Worm (Caenorhabditis elegans) whole organism, L4/young adult: ENCODE data around the gene F49E11.7.

Experiments used
- W03F9.2 ChIP-seq: fragments of 150-350 bp; optimal IDR thresholded peaks from 2 replicates; lab custom pipeline; 2014; ENCODE audit warnings: missing biosample characterization, missing genetic modification characterization
- dao-5 ChIP-seq: sonication (generic microtip); optimal IDR thresholded peaks from 2 replicates; lab custom pipeline; 2016; ENCODE audit warnings: missing genotype, missing genetic modification characterization, moderate library complexity, missing compliant biosample characterization
- him-1 ChIP-seq: sonication (generic microtip); optimal IDR thresholded peaks from 2 replicates; lab custom pipeline; 2016; ENCODE audit warnings: missing genotype, missing genetic modification reagents, missing genetic modification characterization, missing compliant biosample characterization

F49E11.7 gene

DNA sequence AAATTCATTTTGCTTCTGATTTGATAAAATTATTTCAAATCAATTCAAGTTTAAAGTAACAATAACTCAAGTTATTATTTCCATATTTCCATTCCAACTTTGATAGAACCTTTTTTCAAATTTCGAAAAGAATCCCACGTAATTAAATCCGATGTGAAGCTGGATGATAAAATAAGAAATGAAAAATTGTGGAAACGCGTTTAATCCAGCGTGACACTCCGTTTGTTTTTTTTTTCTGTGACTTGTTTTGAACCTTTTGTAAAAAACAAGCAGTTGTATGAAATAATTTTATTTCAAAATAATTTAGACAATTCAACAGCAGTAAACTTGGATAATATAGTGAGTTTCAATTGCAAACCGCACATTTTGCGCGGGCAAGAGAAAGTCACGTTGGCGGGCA is at the start of gene F49E11.7:
Gene F49E11.7 (plus strand): TSS at position 301 of the 400 bp plus-strand sequence.
- TF ChIP-seq him-1 (tag; lab: Kevin White, UChicago) (no peak), W03F9.2 (no peak)

DNA sequence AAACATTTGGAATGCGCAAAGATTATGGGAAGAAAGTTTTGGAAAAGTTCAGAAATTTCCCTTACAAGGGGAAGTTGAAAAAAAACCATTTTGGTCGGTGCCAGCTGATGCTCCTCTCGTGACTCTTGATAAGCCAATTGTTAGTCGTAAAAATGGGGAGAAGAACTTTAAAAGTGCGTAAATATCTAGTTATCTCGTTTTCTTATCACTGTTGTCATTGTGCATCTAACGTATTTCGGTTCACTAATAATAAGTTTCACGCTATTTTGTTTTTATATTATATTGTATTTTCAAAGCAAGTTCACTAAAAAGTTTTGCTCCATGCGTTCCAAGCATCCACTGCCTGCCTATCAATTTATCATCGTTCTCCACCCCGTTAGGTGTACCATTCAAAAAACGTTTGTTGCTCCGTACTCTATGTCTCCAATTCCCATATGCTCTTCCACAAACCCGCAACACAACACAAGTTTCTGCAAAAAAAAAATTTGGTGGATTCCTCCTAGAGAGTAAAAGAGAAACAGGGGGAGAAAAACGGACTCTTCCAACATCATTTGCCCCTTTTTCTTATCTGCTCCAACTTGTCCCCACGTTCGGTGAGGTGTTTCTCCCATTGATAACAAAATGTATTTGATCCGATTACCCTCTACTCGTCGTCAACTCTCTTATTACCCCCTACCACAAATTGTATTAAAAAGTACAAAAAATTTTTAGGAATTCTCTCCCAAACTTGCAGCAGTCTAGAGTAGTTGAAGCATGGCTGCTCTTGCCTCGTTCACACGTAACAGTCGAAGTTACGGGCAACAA is 44.1 kb upstream of the F49E11.7 start, which contains the start of gene mbk-2:
Gene mbk-2 (plus strand): TSS at position 754 of the 804 bp plus-strand sequence.
- TF ChIP-seq dao-5 (no peak), W03F9.2 (no peak), him-1 (tag; lab: Kevin White, UChicago) (no peak)

DNA sequence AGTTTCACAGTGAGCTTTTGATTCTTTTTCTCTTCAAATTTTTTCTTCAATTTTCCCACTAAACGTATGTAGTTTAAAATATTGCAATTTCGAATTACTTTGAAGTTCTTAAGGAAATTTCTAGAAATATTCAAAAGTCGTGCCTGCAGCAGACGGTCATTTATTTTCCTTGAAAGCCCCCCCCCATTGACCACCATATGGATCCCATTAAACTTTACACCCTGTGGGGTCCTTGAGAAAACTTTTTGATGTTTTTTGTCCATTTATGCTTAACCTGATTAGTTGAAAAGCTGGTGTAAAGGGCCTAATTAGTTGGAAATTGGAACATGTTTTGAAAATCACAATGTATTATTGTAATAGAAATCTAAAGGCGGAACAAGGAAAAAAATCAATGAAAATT is 43.2 kb upstream of the F49E11.7 start:
- no peak for TF ChIP-seq dao-5
- no peak for TF ChIP-seq W03F9.2

DNA sequence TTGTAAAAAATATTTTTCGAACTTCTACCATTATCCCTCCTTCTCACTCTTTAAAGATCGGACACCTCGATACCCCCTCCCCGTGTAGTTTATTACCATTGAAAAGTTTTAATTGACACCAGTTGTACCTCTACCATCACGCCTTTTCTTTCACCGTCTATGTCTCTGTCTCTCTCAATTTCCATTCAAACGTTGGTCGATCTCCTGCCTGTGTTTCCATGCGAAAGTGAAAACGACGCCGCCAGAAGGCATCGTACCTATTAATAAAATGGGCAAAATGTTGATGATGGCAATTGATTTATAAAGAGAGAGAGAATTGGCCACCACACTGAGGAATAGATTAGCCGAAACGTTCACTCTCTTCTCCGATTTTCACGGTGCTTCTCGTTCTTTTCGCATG is 39.4 kb upstream of the F49E11.7 start:
- TF ChIP-seq him-1 (tag; lab: Kevin White, UChicago) (no peak), W03F9.2 (no peak), dao-5 (no peak)

DNA sequence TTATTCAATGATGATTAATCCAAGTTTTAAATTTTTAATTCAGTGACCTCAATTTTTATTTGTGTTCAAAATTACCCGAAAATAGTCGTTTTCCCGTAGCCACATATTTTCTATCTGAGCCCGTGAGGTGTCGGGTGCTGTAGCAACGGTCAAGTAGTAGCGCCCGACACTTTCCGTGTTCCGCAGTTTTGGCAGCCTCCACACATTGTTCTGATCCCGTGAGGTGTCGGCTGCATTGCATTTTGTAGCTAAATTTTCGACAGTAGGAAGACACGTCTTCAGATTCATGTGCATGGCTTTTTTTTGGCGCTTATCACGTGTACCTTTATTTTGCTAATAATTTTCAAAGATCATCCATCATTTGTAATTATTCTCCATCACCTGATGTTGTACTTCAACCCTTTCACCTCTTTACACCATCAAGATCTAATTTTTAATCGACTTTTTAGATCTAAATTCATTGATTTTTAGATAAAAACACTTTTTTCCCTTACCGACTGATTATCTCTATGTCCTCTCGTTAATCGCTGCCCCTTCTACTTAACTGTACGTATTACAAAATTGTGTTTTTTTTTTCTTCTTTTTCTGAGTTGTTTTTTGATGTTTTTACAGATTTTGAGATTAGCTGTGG is 38.8 kb upstream of the F49E11.7 start:
- TF ChIP-seq him-1 (tag; lab: Kevin White, UChicago) = no peak
- no peak for TF ChIP-seq dao-5
- no peak for TF ChIP-seq W03F9.2

DNA sequence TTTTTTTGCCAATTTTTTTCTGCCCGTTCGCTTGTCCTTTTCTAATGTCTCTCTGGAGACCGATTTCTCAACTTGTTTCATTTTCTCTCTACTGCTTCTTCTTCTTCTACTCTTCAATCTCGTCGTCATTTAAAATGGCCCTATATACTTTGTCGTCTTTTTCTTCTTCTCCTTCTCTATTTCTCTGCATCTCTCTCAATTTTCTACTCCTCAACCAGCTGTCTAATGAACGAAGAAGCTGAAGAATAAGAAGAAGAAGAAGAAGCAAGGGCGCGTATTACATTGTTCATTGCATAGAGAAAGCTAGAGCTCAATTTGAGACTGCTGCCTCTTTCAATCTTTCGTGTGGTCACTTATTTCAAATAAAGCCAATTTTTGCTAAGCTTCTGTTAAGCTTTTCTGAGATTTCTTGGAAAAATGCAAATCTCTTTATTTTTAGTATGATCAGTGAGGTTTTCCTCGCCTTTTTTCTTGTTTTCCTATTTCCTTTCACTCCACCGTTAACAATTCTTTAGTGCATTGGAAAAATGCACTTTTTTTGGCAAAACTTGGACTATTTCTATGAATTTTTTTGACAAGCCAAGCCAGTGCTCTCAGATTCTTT is 36.8 kb upstream of the F49E11.7 start:
- TF ChIP-seq W03F9.2 (no peak), dao-5 (no peak), him-1 (tag; lab: Kevin White, UChicago) (peak; percentile 10)

DNA sequence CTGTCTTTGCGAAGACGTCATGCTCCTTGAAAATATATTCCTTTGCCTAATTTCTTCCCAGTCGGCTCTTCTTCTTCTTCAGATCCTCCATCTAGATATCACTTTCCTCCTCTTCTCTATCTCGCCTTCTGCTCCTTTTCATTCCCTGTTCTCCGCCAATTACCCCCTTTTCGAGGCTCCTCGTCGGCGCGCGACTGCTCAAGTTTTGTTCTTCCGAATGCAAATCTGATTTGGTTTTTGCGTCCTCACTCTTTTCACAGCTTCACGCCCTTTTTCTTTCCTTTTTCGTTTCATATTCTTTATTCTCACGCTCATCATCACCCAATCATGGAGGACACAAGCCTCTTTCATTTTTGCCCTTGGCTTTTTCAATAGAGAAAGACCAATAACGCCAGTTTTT is 35.8 kb upstream of the F49E11.7 start:
- no peak for TF ChIP-seq dao-5

DNA sequence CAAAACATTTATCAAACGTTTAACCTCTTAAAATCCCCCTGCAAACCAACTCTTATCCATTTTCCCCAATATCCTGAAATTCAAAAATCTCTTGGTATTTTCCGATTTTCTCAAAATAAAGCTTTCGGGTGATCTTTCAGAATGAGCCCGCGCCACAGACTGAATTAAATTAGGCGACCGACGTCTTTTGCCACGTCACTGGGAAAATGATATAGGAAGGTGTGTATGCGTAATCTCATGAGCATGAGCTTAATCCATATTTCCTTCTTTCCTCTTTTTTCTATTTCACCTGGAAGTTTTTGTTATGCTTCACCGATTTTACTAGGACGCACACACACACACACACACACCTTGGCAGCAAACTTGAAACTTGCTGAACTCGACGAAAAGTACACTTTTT is 31.7 kb upstream of the F49E11.7 start:
- TF ChIP-seq dao-5 = no peak
- no peak for TF ChIP-seq him-1 (tag; lab: Kevin White, UChicago)
- TF ChIP-seq W03F9.2 = no peak

DNA sequence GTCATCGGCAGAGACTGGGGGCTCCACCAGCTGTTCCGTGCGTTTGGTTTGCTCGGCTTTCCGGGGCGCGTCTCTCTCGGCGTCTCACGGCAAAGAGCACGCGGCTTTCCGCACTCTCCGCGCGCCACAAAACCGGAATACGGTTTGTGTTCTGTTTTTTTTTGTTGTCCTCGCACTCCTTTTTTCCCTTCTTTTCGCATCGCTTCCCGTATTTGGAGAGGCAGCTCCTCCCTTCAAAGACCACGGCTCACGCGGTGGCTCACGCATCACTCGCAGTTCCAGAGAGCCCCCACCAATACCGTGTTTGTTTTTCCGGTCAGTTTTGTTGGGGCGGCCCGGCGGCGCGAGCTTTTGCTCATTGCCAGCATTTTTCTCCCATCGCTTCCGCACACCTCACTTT is 29.8 kb upstream of the F49E11.7 start:
- TF ChIP-seq W03F9.2 = no peak
- TF ChIP-seq him-1 (tag; lab: Kevin White, UChicago) = no peak
- no peak for TF ChIP-seq dao-5

DNA sequence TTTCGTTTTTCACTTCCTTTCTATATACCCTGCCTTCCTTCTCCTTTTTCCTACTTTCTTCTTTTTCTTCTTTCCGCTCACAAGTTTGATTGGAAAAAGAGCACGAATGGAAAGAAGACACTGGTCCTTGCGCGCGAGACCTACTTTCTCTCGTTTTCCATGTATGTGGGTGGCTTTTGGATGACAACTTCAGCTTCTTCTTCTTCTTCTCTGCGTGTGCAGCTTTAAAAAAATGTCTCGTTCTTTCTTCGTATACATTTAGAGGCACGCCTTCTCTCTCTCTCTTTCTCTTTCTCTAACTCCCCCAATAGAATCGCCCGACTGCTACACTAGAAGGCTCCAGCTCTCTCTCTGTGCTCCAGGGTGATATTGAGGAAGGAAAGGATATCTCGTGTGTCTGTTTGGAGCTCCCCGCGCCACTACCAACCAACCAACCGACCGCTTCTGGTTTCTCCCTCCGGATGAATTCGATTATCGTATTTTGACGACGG is 26.8 kb upstream of the F49E11.7 start:
- TF ChIP-seq dao-5 = no peak
- TF ChIP-seq W03F9.2 = no peak
- TF ChIP-seq him-1 (tag; lab: Kevin White, UChicago) = peak; percentile 49

DNA sequence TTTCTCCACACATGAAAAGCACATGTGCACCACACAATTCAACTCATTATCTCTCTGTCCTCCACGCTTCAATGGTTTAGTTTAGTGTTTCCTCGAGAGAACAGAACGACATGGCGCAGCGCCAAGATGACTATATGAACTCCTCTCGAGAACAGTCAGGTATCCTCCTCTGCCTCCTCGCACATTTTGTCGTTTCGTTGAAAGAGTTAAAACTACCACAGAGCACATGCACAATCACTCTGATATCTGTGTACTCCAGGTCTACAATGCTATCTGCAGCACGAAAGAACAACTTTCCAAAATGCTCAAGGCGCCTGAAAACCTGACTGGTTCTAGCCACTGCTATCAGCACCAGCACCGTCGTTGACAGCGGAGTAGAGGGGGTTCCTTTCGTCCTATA is 25.9 kb upstream of the F49E11.7 start:
- no peak for TF ChIP-seq W03F9.2
- no peak for TF ChIP-seq him-1 (tag; lab: Kevin White, UChicago)
- no peak for TF ChIP-seq dao-5

DNA sequence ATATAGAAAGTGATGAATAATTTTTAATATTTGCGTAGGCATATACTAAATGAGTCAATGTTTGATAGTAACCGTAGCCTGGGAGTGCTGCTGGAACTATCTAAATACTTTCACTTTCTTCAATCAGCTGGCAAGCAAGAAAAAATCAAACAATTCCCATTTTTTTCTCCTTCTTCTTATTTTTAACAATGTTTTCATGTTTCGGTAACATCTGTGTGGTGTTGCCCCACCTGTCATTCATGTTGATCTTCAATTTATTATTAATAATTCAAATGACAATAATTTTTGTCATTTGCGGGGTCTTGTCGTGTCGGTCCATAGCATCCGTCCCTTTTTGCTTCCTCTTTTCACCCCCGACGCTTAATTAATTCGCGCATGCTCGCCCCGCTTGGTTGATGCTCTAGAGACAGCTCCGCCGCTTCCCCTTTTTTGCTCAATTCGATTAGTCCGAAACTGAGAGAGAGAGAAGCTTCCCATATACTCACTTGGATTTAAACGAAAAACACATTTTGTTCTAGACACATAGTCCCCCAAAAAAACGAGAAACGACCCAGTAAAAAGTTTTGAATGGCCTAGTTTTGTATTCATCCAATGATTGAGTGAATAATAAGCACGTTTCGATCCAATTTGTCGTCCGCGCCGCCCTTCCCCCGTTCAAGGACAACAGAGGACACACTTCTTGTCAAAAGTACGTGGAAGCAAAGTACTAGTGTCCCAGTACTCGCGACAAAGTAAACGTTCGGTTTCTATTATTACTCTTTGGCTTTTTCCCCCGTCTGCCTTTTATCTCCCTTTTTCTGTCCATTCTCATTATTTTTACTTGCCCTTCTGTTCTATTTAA is 24.6 kb upstream of the F49E11.7 start:
- TF ChIP-seq dao-5 (no peak), W03F9.2 (no peak), him-1 (tag; lab: Kevin White, UChicago) (no peak)

DNA sequence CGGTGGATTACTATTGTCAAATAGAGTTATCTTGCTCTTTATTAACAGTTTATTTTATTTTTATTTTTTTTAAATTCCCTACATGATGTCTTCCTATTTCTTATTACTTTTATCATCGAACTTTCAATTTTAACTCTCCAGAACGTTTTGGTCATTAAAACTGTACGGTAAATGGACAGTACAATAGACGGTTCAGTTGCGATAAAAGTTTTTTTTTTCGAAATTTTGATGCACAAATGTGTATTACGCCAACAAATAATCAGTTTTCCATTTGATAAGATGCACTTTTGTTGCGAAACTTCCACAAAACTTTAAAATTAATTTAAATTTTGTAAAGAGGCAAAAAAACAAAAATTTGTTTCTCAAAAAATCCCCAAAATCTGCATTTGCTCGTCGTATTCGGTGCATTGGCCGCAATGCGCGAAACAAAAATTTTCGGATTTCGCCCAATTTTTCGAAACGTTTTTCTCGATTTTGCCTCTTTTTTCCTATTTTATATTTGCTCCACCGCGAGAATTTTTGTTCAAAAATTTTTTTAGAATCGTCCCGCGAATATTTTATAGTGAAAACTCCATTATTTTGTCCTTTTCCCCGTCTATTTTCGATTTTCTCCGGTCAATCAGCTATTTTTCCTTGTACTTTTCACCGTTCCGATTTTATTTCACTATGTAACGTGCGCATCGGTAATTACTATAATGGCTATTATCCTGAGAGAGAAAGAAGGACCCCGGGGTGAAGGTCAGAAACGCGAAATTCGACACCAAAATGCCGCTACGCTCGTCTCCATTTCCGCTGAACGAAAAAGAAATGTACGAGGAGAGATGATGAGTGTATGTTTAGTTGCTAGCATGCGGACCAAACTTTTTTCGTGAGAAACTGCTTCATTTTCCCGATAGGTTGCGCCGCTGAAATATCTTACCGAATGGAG is 23.7 kb upstream of the F49E11.7 start:
- no peak for TF ChIP-seq him-1 (tag; lab: Kevin White, UChicago)
- no peak for TF ChIP-seq W03F9.2
- no peak for TF ChIP-seq dao-5
